Worm (Caenorhabditis elegans) whole organism, L4 larva: ENCODE results near the gene gcy-1.
A peak's percentile ranks its signal among the peaks of the same experiment; 100 is the strongest.

Experiments
- F10B5.3 ChIP-seq: sonication (generic microtip); optimal IDR thresholded peaks from 2 replicates; lab custom pipeline; 2016; ENCODE audit warnings: mild to moderate bottlenecking, missing genetic modification characterization, missing compliant biosample characterization
- F26F4.8 ChIP-seq: fragments of 200-800 bp; sonication (Bioruptor generic); conservative IDR thresholded peaks from 2 replicates; pipeline ENCODE4 v1.3.6; 2022; ENCODE audit warnings: missing genetic modification characterization, missing compliant biosample characterization
- F37D6.2 ChIP-seq: sonication (generic microtip); optimal IDR thresholded peaks from 2 replicates; lab custom pipeline; 2016; ENCODE audit warnings: mild to moderate bottlenecking, missing genetic modification characterization, missing compliant biosample characterization
- F49E8.2 ChIP-seq: sonication (generic microtip); optimal IDR thresholded peaks from 2 replicates; lab custom pipeline; 2016; ENCODE audit warnings: missing compliant biosample characterization, mild to moderate bottlenecking, missing genetic modification characterization, borderline replicate concordance
- R02D3.7 ChIP-seq: fragments of 150-350 bp; sonication (generic microtip); optimal IDR thresholded peaks from 3 replicates; lab custom pipeline; 2014; ENCODE audit warnings: missing biosample characterization, missing genetic modification characterization
- T20F7.1 ChIP-seq: fragments of 200-800 bp; sonication (Bioruptor generic); optimal IDR thresholded peaks from 2 replicates; lab custom pipeline; 2018; ENCODE audit warnings: mild to moderate bottlenecking, missing genetic modification characterization, missing compliant biosample characterization
- T26A8.4 ChIP-seq: fragments of 200-800 bp; sonication (Bioruptor generic); IDR thresholded peaks from 2 replicates; pipeline ENCODE4 v1.3.6; 2022; ENCODE audit warnings: missing genetic modification characterization, missing compliant biosample characterization
- Y105C5A.15 ChIP-seq: fragments of 200-800 bp; sonication (Bioruptor generic); IDR thresholded peaks from 2 replicates; pipeline ENCODE4 v1.3.6; 2022; ENCODE audit warnings: missing genetic modification characterization, missing compliant biosample characterization
- Y48G9A.11 ChIP-seq: fragments of 200-800 bp; sonication (Bioruptor generic); IDR thresholded peaks from 2 replicates; pipeline ENCODE4 v1.3.6; 2022; ENCODE audit warnings: missing genetic modification reagents, missing genetic modification characterization, missing compliant biosample characterization
- Y5F2A.4 ChIP-seq: fragments of 200-800 bp; sonication (Bioruptor generic); optimal IDR thresholded peaks from 2 replicates; lab custom pipeline; 2018; ENCODE audit warnings: mild to moderate bottlenecking, missing genetic modification characterization, missing compliant biosample characterization
- ZK546.5 ChIP-seq, 2 experiments: sonication (generic microtip); optimal IDR thresholded peaks; 2 replicates each; lab custom pipeline; 2017; ENCODE audit warnings: missing biosample characterization in 2 of 2, missing genetic modification characterization in 2 of 2
- ceh-20 ChIP-seq: fragments of 200-800 bp; sonication (Bioruptor generic); IDR thresholded peaks from 2 replicates; pipeline ENCODE4 v1.3.6; 2022; ENCODE audit warnings: missing genetic modification reagents, missing genetic modification characterization, missing compliant biosample characterization
- ceh-44 ChIP-seq: fragments of 200-800 bp; sonication (Bioruptor generic); IDR thresholded peaks from 2 replicates; pipeline ENCODE4 v1.3.6; 2022; ENCODE audit warnings: missing genetic modification reagents, missing genetic modification characterization, missing compliant biosample characterization
- ceh-62 ChIP-seq: sonication (generic microtip); optimal IDR thresholded peaks from 2 replicates; lab custom pipeline; 2017; ENCODE audit warnings: missing biosample characterization, missing genetic modification characterization
- ctbp-1 ChIP-seq: fragments of 200-800 bp; sonication (Bioruptor generic); IDR thresholded peaks from 2 replicates; pipeline ENCODE4 v1.3.6; 2022; ENCODE audit warnings: missing genetic modification reagents, missing genetic modification characterization, missing compliant biosample characterization
- daf-12 ChIP-seq: fragments of 150-350 bp; optimal IDR thresholded peaks from 2 replicates; lab custom pipeline; 2014; ENCODE audit warnings: missing biosample characterization, missing genetic modification reagents, missing genetic modification characterization
- daf-16 ChIP-seq, 3 experiments: sonication (generic microtip); optimal IDR thresholded peaks; 2 replicates each; lab custom pipeline; 2016 to 2017; ENCODE audit warnings: missing genetic modification characterization in 3 of 3, missing genetic modification reagents in 3 of 3, mild to moderate bottlenecking in 2 of 3, missing compliant biosample characterization in 2 of 3, missing biosample characterization in 1 of 3, moderate library complexity in 1 of 3
- daf-19 ChIP-seq: fragments of 200-800 bp; sonication (Bioruptor generic); conservative IDR thresholded peaks from 2 replicates; pipeline ENCODE4 v1.3.6; 2022; ENCODE audit warnings: missing genetic modification characterization, missing compliant biosample characterization
- daf-8 ChIP-seq: fragments of 200-800 bp; sonication (Bioruptor generic); IDR thresholded peaks from 2 replicates; pipeline ENCODE4 v1.3.6; 2022; ENCODE audit warnings: missing genetic modification characterization, missing compliant biosample characterization
- dmd-6 ChIP-seq: fragments of 200-800 bp; sonication (Bioruptor generic); IDR thresholded peaks from 2 replicates; pipeline ENCODE4 v1.3.6; 2022; ENCODE audit warnings: missing genetic modification reagents, missing genetic modification characterization, missing compliant biosample characterization
- dve-1 ChIP-seq: sonication (generic microtip); optimal IDR thresholded peaks from 2 replicates; lab custom pipeline; 2017; ENCODE audit warnings: antibody characterized with exemption, mild to moderate bottlenecking, missing genetic modification characterization, missing compliant biosample characterization; ENCODE audit not compliant: insufficient read depth
- egl-43 ChIP-seq: fragments of 200-800 bp; sonication (Bioruptor generic); IDR thresholded peaks from 2 replicates; pipeline ENCODE4 v1.3.6; 2022; ENCODE audit warnings: missing genetic modification reagents, missing genetic modification characterization, missing compliant biosample characterization
- fos-1 ChIP-seq: fragments of 150-350 bp; optimal IDR thresholded peaks from 2 replicates; lab custom pipeline; 2014; ENCODE audit warnings: missing biosample characterization, missing genetic modification characterization
- gei-8 ChIP-seq: fragments of 200-800 bp; sonication (Bioruptor generic); optimal IDR thresholded peaks from 2 replicates; lab custom pipeline; 2018; ENCODE audit warnings: mild to moderate bottlenecking, missing genetic modification characterization, missing compliant biosample characterization
- hlh-30 ChIP-seq: sonication (generic microtip); optimal IDR thresholded peaks from 2 replicates; lab custom pipeline; 2017; ENCODE audit warnings: antibody characterized with exemption, mild to moderate bottlenecking, missing genetic modification characterization, missing compliant biosample characterization; ENCODE audit not compliant: insufficient read depth
- hmg-1.1 ChIP-seq: fragments of 200-800 bp; sonication (Bioruptor generic); IDR thresholded peaks from 2 replicates; pipeline ENCODE4 v1.3.6; 2022; ENCODE audit warnings: missing genetic modification reagents, missing genetic modification characterization, missing compliant biosample characterization
- lin-13 ChIP-seq: fragments of 150-350 bp; optimal IDR thresholded peaks from 2 replicates; lab custom pipeline; 2014; ENCODE audit warnings: missing biosample characterization, missing genetic modification reagents, missing genetic modification characterization
- lin-29 ChIP-seq: fragments of 200-800 bp; sonication (Bioruptor generic); IDR thresholded peaks from 2 replicates; pipeline ENCODE4 v1.3.6; 2022; ENCODE audit warnings: missing genetic modification reagents, missing genetic modification characterization, missing compliant biosample characterization
- lir-3 ChIP-seq: sonication (generic microtip); optimal IDR thresholded peaks from 2 replicates; lab custom pipeline; 2016; ENCODE audit warnings: mild to moderate bottlenecking, missing genetic modification characterization, missing compliant biosample characterization
- lsy-2 ChIP-seq, 2 experiments: fragments of 150-350 bp in 1 of 2; sonication (generic microtip) in 1 of 2; optimal IDR thresholded peaks; 2 replicates each; lab custom pipeline; 2014 to 2017; ENCODE audit warnings: missing biosample characterization in 2 of 2, missing genetic modification characterization in 2 of 2
- madf-5 ChIP-seq, 2 experiments: fragments of 200-800 bp; sonication (Bioruptor generic); IDR thresholded peaks; 2 replicates each; pipeline ENCODE4 v1.3.6; 2022; ENCODE audit warnings: missing compliant biosample characterization in 2 of 2, missing genetic modification characterization in 2 of 2
- mdt-29 ChIP-seq: fragments of 200-800 bp; sonication (Bioruptor generic); IDR thresholded peaks from 2 replicates; pipeline ENCODE4 v1.3.6; 2022; ENCODE audit warnings: missing genetic modification reagents, missing genetic modification characterization, missing compliant biosample characterization
- mep-1 ChIP-seq: fragments of 150-350 bp; sonication (generic microtip); optimal IDR thresholded peaks from 3 replicates; lab custom pipeline; 2014; ENCODE audit warnings: missing biosample characterization, missing genetic modification characterization
- mxl-2 ChIP-seq: fragments of 200-800 bp; sonication (Bioruptor generic); conservative IDR thresholded peaks from 2 replicates; pipeline ENCODE4 v1.3.6; 2022; ENCODE audit warnings: missing genetic modification reagents, missing genetic modification characterization, missing compliant biosample characterization
- nhr-10 ChIP-seq: fragments of 150-350 bp; optimal IDR thresholded peaks from 2 replicates; lab custom pipeline; 2014; ENCODE audit warnings: missing biosample characterization, missing genetic modification characterization
- nhr-237 ChIP-seq: sonication (generic microtip); optimal IDR thresholded peaks from 2 replicates; lab custom pipeline; 2017; ENCODE audit warnings: missing biosample characterization, missing genetic modification characterization
- nhr-25 ChIP-seq: sonication (generic microtip); optimal IDR thresholded peaks from 2 replicates; lab custom pipeline; 2017; ENCODE audit warnings: missing genetic modification characterization, mild to moderate bottlenecking, missing compliant biosample characterization, antibody characterized with exemption, moderate library complexity, borderline replicate concordance; ENCODE audit not compliant: insufficient read depth
- nhr-28 ChIP-seq: fragments of 150-350 bp; optimal IDR thresholded peaks from 2 replicates; lab custom pipeline; 2014; ENCODE audit warnings: missing biosample characterization, missing genetic modification characterization
- nhr-48 ChIP-seq: sonication (generic microtip); optimal IDR thresholded peaks from 2 replicates; lab custom pipeline; 2016; ENCODE audit warnings: mild to moderate bottlenecking, missing genetic modification characterization, missing compliant biosample characterization
- sdz-12 ChIP-seq: fragments of 200-800 bp; sonication (Bioruptor generic); optimal IDR thresholded peaks from 2 replicates; lab custom pipeline; 2018; ENCODE audit warnings: mild to moderate bottlenecking, missing genetic modification characterization, missing compliant biosample characterization
- unc-62 ChIP-seq, 3 experiments: fragments of 150-350 bp in 1 of 3; sonication (generic microtip); optimal IDR thresholded peaks in 2 of 3; peaks in 1 of 3; 1 replicate in 1 of 3; 2 replicates in 2 of 3; lab custom pipeline; 2014 to 2017; ENCODE audit warnings: missing biosample characterization in 3 of 3, missing genetic modification characterization in 3 of 3, missing genetic modification reagents in 3 of 3, missing genotype in 1 of 3
- vab-7 ChIP-seq: fragments of 200-800 bp; sonication (Bioruptor generic); IDR thresholded peaks from 2 replicates; pipeline ENCODE4 v1.3.6; 2022; ENCODE audit warnings: missing genetic modification reagents, missing genetic modification characterization, missing compliant biosample characterization
- zag-1 ChIP-seq: fragments of 150-350 bp; optimal IDR thresholded peaks from 2 replicates; lab custom pipeline; 2014; ENCODE audit warnings: missing biosample characterization, missing genetic modification characterization
- ztf-11 ChIP-seq: fragments of 150-350 bp; optimal IDR thresholded peaks from 2 replicates; lab custom pipeline; 2014; ENCODE audit warnings: missing biosample characterization, missing genetic modification characterization

gcy-1 gene

DNA sequence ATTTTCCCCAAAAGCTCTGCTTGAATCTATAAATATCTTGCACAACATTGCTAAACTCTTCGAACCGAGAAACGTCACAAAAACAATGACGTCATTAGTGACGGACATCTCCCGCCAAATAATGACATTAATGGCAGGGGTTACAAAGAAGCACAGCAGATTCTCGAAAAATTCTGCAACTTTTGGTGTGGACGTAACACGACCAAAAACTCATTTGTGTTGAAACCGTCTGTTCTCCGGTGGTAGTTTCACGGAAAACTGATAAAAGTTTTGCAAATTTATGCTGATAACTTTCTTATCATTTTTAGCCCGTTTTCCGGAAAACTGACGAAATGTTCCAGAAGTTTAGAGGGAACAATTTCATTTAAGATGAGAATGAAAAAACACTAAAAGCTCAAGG is 18.1 kb downstream of the gcy-1 start (continued):
- TF ChIP-seq ZK546.5 (tag; optimal IDR thresholded peaks at IDR 0.05; lab: Kevin White, UChicago) = no peak
- TF ChIP-seq nhr-10 (tag; lab: Kevin White, UChicago) = no peak
- TF ChIP-seq F37D6.2 (tag; lab: Kevin White, UChicago) = no peak
- no peak for TF ChIP-seq nhr-237 (tag; lab: Kevin White, UChicago)
- TF ChIP-seq T26A8.4 = no peak
- TF ChIP-seq lin-13 (GFP tag; lab: Kevin White, UChicago) = no peak
- no peak for TF ChIP-seq Y105C5A.15 (GFP tag; lab: Robert Waterston, UW)
- TF ChIP-seq dmd-6 (GFP tag; lab: Robert Waterston, UW) = peak; percentile 90
- TF ChIP-seq dve-1 (tag; lab: Kevin White, UChicago) = peak; percentile 32
- TF ChIP-seq zag-1 (tag; lab: Kevin White, UChicago) = no peak
- no peak for TF ChIP-seq daf-16 (GFP tag; optimal IDR thresholded peaks at IDR 0.05; lab: Kevin White, UChicago)
- TF ChIP-seq daf-16 (tag; optimal IDR thresholded peaks at IDR 0.05; lab: Kevin White, UChicago) = peak; percentile 31
- TF ChIP-seq fos-1 (tag; lab: Kevin White, UChicago) = no peak
- TF ChIP-seq mdt-29 (GFP tag; lab: Robert Waterston, UW) = 0 out of 2 replicates have a peak, but pooled peaks have one; percentile 25
- no peak for TF ChIP-seq unc-62 (GFP tag; optimal IDR thresholded peaks at IDR 0.05 in 1 of 2; lab: Kevin White, UChicago)
- no peak for TF ChIP-seq unc-62 (tag; optimal IDR thresholded peaks at IDR 0.05; lab: Kevin White, UChicago)
- TF ChIP-seq gei-8 (GFP tag; lab: Kevin White, UChicago) = no peak
- TF ChIP-seq F49E8.2 (tag; lab: Kevin White, UChicago) = no peak
- TF ChIP-seq Y5F2A.4 = no peak
- TF ChIP-seq nhr-48 (tag; lab: Kevin White, UChicago) = no peak
- no peak for TF ChIP-seq T20F7.1 (GFP tag; lab: Kevin White, UChicago)

DNA sequence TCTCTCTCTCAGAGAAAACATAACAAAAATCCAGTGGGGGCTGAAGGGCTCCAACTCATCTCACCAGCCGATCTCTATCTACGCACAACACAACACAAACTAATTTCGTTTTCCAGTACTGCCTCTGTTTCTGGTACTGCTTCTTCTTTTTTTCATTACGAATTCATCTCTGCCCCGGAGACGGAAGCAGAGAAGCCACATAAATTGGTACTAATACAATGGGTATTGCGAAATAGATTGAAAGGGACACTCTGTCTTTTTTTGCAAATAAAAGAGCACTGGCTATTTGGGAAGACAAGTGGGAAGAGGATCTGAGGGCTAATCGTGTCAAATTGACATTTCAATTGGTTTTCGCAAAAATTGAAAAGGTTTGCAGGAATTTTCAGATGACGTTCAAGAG is 19.4 kb downstream of the gcy-1 start:
- no peak for TF ChIP-seq ceh-62 (tag; lab: Kevin White, UChicago)
- TF ChIP-seq lsy-2 (tag; optimal IDR thresholded peaks at IDR 0.05; lab: Kevin White, UChicago) = peak in 1 of 2 experiments; percentile 14
- peak; percentile 25 for TF ChIP-seq mep-1 (tag; lab: Kevin White, UChicago)
- no peak for TF ChIP-seq unc-62 (GFP tag; optimal IDR thresholded peaks at IDR 0.05 in 1 of 2; lab: Kevin White, UChicago)
- no peak for TF ChIP-seq unc-62 (tag; optimal IDR thresholded peaks at IDR 0.05; lab: Kevin White, UChicago)
- peak; percentile 52; the same call in 1 of the 2 replicates for TF ChIP-seq ctbp-1
- TF ChIP-seq ZK546.5 (tag; optimal IDR thresholded peaks at IDR 0.05; lab: Kevin White, UChicago) = no peak
- TF ChIP-seq daf-19 (GFP tag; lab: Robert Waterston, UW) = no peak

DNA sequence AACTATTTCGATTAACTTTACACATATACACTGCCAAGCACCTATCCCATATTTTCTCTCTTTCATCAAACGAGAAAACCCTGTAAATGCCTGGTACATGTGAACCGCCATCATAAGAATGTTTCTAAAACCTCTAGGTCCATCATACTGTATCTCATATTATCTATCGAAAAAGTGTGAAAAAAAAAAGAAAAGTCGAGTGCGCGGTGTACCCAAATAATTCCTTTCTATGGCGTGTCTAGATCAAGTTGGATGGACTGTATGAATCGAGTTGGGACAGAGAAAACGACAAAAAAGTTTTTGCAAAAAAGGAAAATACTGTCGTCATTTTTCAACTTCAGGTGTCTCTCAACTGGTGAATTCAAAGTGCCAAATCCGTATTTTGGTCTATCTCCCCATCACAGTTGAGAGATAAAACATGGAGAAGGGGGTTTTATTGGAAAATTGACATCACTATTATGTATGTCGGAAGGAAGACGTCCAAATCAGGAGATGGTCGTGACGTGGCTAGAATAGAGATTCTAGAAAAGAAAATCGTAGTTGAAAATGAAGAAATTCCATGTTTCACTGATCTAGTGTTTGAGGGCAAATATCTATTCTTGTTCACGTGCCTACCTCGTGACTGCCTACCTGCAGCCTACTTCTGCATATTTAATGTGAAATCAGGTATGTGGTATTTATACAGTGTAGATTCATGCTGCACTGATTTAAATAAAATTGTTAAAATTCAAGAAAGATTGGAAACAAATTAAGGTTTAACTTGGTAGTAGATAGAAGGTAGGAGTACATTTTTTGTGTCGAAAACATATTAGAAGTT is 23.3 kb downstream of the gcy-1 start:
- TF ChIP-seq madf-5 (GFP tag; IDR thresholded peaks at IDR 0.05; lab: Robert Waterston, UW) (no peak), ceh-44 (no peak), sdz-12 (GFP tag; lab: Kevin White, UChicago) (no peak), nhr-48 (tag; lab: Kevin White, UChicago) (peak; percentile 97), Y105C5A.15 (GFP tag; lab: Robert Waterston, UW) (no peak), ceh-20 (GFP tag; lab: Robert Waterston, UW) (no peak), lir-3 (tag; lab: Kevin White, UChicago) (no peak), nhr-25 (no peak), hmg-1.1 (GFP tag; lab: Robert Waterston, UW) (no peak), egl-43 (GFP tag; lab: Robert Waterston, UW) (no peak), F37D6.2 (tag; lab: Kevin White, UChicago) (no peak), ztf-11 (tag; lab: Kevin White, UChicago) (no peak), hlh-30 (peak; percentile 56), daf-8 (GFP tag; lab: Robert Waterston, UW) (no peak), nhr-28 (tag; lab: Kevin White, UChicago) (peak; percentile 31), F26F4.8 (GFP tag; lab: Robert Waterston, UW) (no peak), daf-12 (tag; lab: Kevin White, UChicago) (no peak), R02D3.7 (no peak), F10B5.3 (tag; lab: Kevin White, UChicago) (no peak), mxl-2 (GFP tag; lab: Robert Waterston, UW) (no peak), mdt-29 (GFP tag; lab: Robert Waterston, UW) (no peak), vab-7 (GFP tag; lab: Robert Waterston, UW) (no peak), lin-29 (GFP tag; lab: Robert Waterston, UW) (no peak), Y48G9A.11 (no peak), fos-1 (tag; lab: Kevin White, UChicago) (no peak)
